Worm (Caenorhabditis elegans) whole organism, L1 larva: ENCODE data around the gene W01B6.6.

ENCODE experiments used
- C04F5.9 ChIP-seq: sonication (generic microtip); optimal IDR thresholded peaks from 2 replicates; lab custom pipeline; 2016; ENCODE audit warnings: missing genetic modification characterization, missing compliant biosample characterization
- C16A3.4 ChIP-seq: fragments of 150-350 bp; optimal IDR thresholded peaks from 2 replicates; lab custom pipeline; 2014; ENCODE audit warnings: missing biosample characterization, missing genetic modification characterization
- F16B12.6 ChIP-seq: fragments of 150-350 bp; optimal IDR thresholded peaks from 2 replicates; lab custom pipeline; 2014; ENCODE audit warnings: missing biosample characterization, missing genetic modification characterization
- aha-1 ChIP-seq: fragments of 150-350 bp; optimal IDR thresholded peaks from 2 replicates; lab custom pipeline; 2014; ENCODE audit warnings: missing biosample characterization, missing genetic modification characterization
- ama-1 ChIP-seq: fragments of 150-350 bp; optimal IDR thresholded peaks from 2 replicates; lab custom pipeline; 2014
- blmp-1 ChIP-seq: fragments of 150-350 bp; optimal IDR thresholded peaks from 2 replicates; lab custom pipeline; 2014; ENCODE audit warnings: missing biosample characterization, missing genetic modification characterization
- ceh-8 ChIP-seq: fragments of 200-800 bp; sonication (Bioruptor generic); optimal IDR thresholded peaks from 2 replicates; lab custom pipeline; 2018; ENCODE audit warnings: mild to moderate bottlenecking, missing genetic modification characterization, moderate library complexity, missing compliant biosample characterization
- ceh-82 ChIP-seq, 3 experiments: fragments of 150-350 bp in 1 of 3; sonication (generic microtip) in 2 of 3; optimal IDR thresholded peaks; 2 replicates each; lab custom pipeline; 2014 to 2017; ENCODE audit warnings: missing biosample characterization in 3 of 3, missing genetic modification characterization in 3 of 3
- ceh-88 ChIP-seq: fragments of 200-800 bp; sonication (Bioruptor generic); IDR thresholded peaks from 2 replicates; pipeline ENCODE4 v1.3.6; 2022; ENCODE audit warnings: missing genetic modification characterization, missing compliant biosample characterization
- ceh-90 ChIP-seq: sonication (generic microtip); optimal IDR thresholded peaks from 2 replicates; lab custom pipeline; 2016; ENCODE audit warnings: missing genetic modification characterization, missing compliant biosample characterization
- efl-1 ChIP-seq, 4 experiments: fragments of 150-350 bp; optimal IDR thresholded peaks in 3 of 4; peaks in 1 of 4; 1 replicate in 1 of 4; 2 replicates in 3 of 4; lab custom pipeline; 2014; ENCODE audit warnings: missing biosample characterization in 2 of 4, missing genetic modification characterization in 2 of 4, missing genetic modification reagents in 2 of 4
- egl-13 ChIP-seq: sonication (generic microtip); optimal IDR thresholded peaks from 2 replicates; lab custom pipeline; 2016; ENCODE audit warnings: missing genotype, missing genetic modification reagents, missing genetic modification characterization, missing compliant biosample characterization
- elt-3 ChIP-seq, 6 experiments: fragments of 150-350 bp in 1 of 6; sonication (generic microtip); optimal IDR thresholded peaks; 2 replicates each; lab custom pipeline; 2017 to 2018; ENCODE audit warnings: missing biosample characterization in 6 of 6, missing genetic modification characterization in 6 of 6, inconsistent platforms in 1 of 6
- ets-5 ChIP-seq: fragments of 200-800 bp; sonication (Bioruptor generic); IDR thresholded peaks from 2 replicates; pipeline ENCODE4 v1.3.6; 2022; ENCODE audit warnings: missing genetic modification characterization, missing compliant biosample characterization
- fkh-10 ChIP-seq: sonication (generic microtip); optimal IDR thresholded peaks from 2 replicates; lab custom pipeline; 2017; ENCODE audit warnings: missing biosample characterization, missing genetic modification reagents, missing genetic modification characterization
- isw-1 ChIP-seq: fragments of 200-800 bp; sonication (Bioruptor generic); IDR thresholded peaks from 2 replicates; pipeline ENCODE4 v1.3.6; 2022; ENCODE audit warnings: missing genetic modification characterization, missing compliant biosample characterization
- lin-13 ChIP-seq: fragments of 150-350 bp; optimal IDR thresholded peaks from 2 replicates; lab custom pipeline; 2014; ENCODE audit warnings: missing biosample characterization, missing genetic modification reagents, missing genetic modification characterization
- lin-15B ChIP-seq: fragments of 150-350 bp; sonication (generic microtip); optimal IDR thresholded peaks from 3 replicates; lab custom pipeline; 2014; ENCODE audit warnings: missing biosample characterization, missing genetic modification characterization
- lin-39 ChIP-seq: fragments of 150-350 bp; optimal IDR thresholded peaks from 2 replicates; lab custom pipeline; 2014; ENCODE audit warnings: missing biosample characterization, missing genetic modification reagents, missing genetic modification characterization
- nhr-12 ChIP-seq: sonication (generic microtip); optimal IDR thresholded peaks from 2 replicates; lab custom pipeline; 2017; ENCODE audit warnings: missing biosample characterization, missing genetic modification characterization
- nhr-47 ChIP-seq: sonication (generic microtip); optimal IDR thresholded peaks from 2 replicates; lab custom pipeline; 2016; ENCODE audit warnings: mild to moderate bottlenecking, missing genetic modification characterization, moderate library complexity, missing compliant biosample characterization
- nhr-71 ChIP-seq: sonication (generic microtip); optimal IDR thresholded peaks from 2 replicates; lab custom pipeline; 2016; ENCODE audit warnings: mild to moderate bottlenecking, missing genetic modification characterization, moderate library complexity, missing compliant biosample characterization
- nhr-77 ChIP-seq: fragments of 150-350 bp; optimal IDR thresholded peaks from 2 replicates; lab custom pipeline; 2014; ENCODE audit warnings: missing biosample characterization, missing genetic modification characterization
- nhr-84 ChIP-seq: sonication (generic microtip); optimal IDR thresholded peaks from 2 replicates; lab custom pipeline; 2017; ENCODE audit warnings: missing biosample characterization, missing genetic modification characterization
- nhr-90 ChIP-seq: sonication (generic microtip); optimal IDR thresholded peaks from 2 replicates; lab custom pipeline; 2016; ENCODE audit warnings: mild to moderate bottlenecking, missing genetic modification characterization, missing compliant biosample characterization; ENCODE audit not compliant: poor library complexity
- pax-3 ChIP-seq: fragments of 200-800 bp; sonication (Bioruptor generic); optimal IDR thresholded peaks from 2 replicates; lab custom pipeline; 2018; ENCODE audit warnings: mild to moderate bottlenecking, missing genetic modification characterization, moderate library complexity, missing compliant biosample characterization
- snpc-4 ChIP-seq: fragments of 150-350 bp; optimal IDR thresholded peaks from 2 replicates; lab custom pipeline; 2014; ENCODE audit warnings: missing biosample characterization, missing genetic modification characterization
- snu-23 ChIP-seq: sonication (generic microtip); optimal IDR thresholded peaks from 2 replicates; lab custom pipeline; 2016; ENCODE audit warnings: missing genetic modification characterization, missing compliant biosample characterization
- sup-37 ChIP-seq: fragments of 200-800 bp; sonication (Bioruptor generic); optimal IDR thresholded peaks from 2 replicates; lab custom pipeline; 2018; ENCODE audit warnings: mild to moderate bottlenecking, missing genetic modification characterization, missing compliant biosample characterization
- unc-130 ChIP-seq: fragments of 150-350 bp; optimal IDR thresholded peaks from 2 replicates; lab custom pipeline; 2017; ENCODE audit warnings: missing biosample characterization, missing genetic modification characterization, inconsistent platforms
- unc-30 ChIP-seq: sonication (generic microtip); optimal IDR thresholded peaks from 2 replicates; lab custom pipeline; 2017; ENCODE audit warnings: missing biosample characterization, missing genetic modification characterization
- unc-86 ChIP-seq: sonication (generic microtip); optimal IDR thresholded peaks from 2 replicates; lab custom pipeline; 2016; ENCODE audit warnings: missing genetic modification characterization, missing compliant biosample characterization
- unc-98 ChIP-seq: fragments of 200-800 bp; sonication (Bioruptor generic); IDR thresholded peaks from 2 replicates; pipeline ENCODE4 v1.3.6; 2022; ENCODE audit warnings: missing genetic modification characterization, missing compliant biosample characterization
- zag-1 ChIP-seq: fragments of 150-350 bp; optimal IDR thresholded peaks from 2 replicates; lab custom pipeline; 2014; ENCODE audit warnings: missing biosample characterization, missing genetic modification characterization
- zip-4 ChIP-seq: fragments of 200-800 bp; sonication (Bioruptor generic); optimal IDR thresholded peaks from 2 replicates; lab custom pipeline; 2018; ENCODE audit warnings: mild to moderate bottlenecking, missing genetic modification characterization, moderate library complexity, missing compliant biosample characterization
- ztf-11 ChIP-seq, 2 experiments: sonication (generic microtip); optimal IDR thresholded peaks; 2 replicates each; lab custom pipeline; 2016 to 2017; ENCODE audit warnings: missing genetic modification characterization in 2 of 2, missing biosample characterization in 1 of 2, missing compliant biosample characterization in 1 of 2
- ztf-4 ChIP-seq: fragments of 150-350 bp; optimal IDR thresholded peaks from 2 replicates; lab custom pipeline; 2014; ENCODE audit warnings: missing biosample characterization, missing genetic modification characterization

W01B6.6 gene

DNA sequence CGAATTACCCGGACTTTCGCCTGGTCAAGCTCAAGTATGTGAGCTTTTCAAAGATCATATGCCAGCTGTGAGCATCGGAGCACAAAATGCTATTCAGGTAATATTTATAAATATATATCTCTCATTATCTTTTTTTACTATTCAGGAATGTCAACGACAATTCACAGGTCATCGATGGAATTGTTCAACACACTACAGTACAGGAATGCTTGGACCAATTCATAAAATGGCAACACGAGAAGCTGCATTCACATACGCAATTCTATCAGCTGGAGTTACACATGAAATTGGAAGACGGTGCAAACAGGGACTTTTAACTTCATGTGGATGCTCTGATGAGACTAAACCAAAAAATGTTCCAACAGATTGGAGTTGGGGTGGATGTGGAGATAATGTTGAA is 12.7 kb upstream of the W01B6.6 start (continued):
- TF ChIP-seq nhr-84 (tag; lab: Kevin White, UChicago) (no peak), ztf-11 (tag; optimal IDR thresholded peaks at IDR 0.05; lab: Kevin White, UChicago) (no peak), nhr-12 (tag; lab: Kevin White, UChicago) (no peak), lin-13 (GFP tag; lab: Kevin White, UChicago) (no peak)
- TF ChIP-seq, all 84 proteins: peak for 0

DNA sequence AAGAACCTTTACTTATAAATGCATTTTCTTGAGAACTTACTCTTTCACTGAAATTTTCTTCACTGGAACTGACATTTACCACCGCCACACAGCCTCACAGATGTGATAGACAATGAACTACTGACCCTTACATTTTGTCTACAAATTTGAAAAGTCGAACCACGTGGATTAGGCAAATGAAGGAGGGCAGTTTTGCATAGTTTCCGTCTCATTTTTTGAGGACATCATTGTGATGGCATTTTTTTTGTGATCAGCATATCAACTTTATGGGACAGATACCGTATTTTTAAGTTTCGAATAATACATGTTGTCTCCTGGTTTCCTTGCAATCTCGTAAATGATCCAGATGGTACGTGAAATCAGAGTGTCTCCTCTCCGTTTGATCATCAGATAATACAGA is 8.4 kb upstream of the W01B6.6 start, which contains the start of gene W01B6.3:
Gene W01B6.3, minus strand, starts transcription at position 101 of the 400 bp plus-strand sequence.
- no peak for TF ChIP-seq ztf-4
- TF ChIP-seq fkh-10: no peak
- TF ChIP-seq zip-4: no peak
- TF ChIP-seq ceh-8 (GFP tag; lab: Kevin White, UChicago): no peak
- TF ChIP-seq lin-13 (GFP tag; lab: Kevin White, UChicago): no peak
- no peak for TF ChIP-seq egl-13 (tag; lab: Kevin White, UChicago)
- no peak for TF ChIP-seq nhr-90 (tag; lab: Kevin White, UChicago)
- TF ChIP-seq unc-30 (tag; lab: Kevin White, UChicago): no peak
- no peak for TF ChIP-seq snu-23 (GFP tag; lab: Kevin White, UChicago)
- no peak for TF ChIP-seq pax-3 (tag; lab: Kevin White, UChicago)
- no peak for TF ChIP-seq ceh-88 (GFP tag; lab: Robert Waterston, UW)
- no peak for TF ChIP-seq ztf-11 (tag; optimal IDR thresholded peaks at IDR 0.05; lab: Kevin White, UChicago)
- no peak for TF ChIP-seq elt-3 (tag; optimal IDR thresholded peaks at IDR 0.05; lab: Kevin White, UChicago)
- TF ChIP-seq nhr-47: no peak
- TF ChIP-seq nhr-71 (tag; lab: Kevin White, UChicago): no peak
- TF ChIP-seq efl-1 (optimal IDR thresholded peaks at IDR 0.05; lab: Kevin White, UChicago): no peak
- no peak for TF ChIP-seq efl-1 (GFP tag; optimal IDR thresholded peaks at IDR 0.05 in 1 of 2; lab: Kevin White, UChicago)
- no peak for TF ChIP-seq lin-15B (tag; lab: Kevin White, UChicago)

DNA sequence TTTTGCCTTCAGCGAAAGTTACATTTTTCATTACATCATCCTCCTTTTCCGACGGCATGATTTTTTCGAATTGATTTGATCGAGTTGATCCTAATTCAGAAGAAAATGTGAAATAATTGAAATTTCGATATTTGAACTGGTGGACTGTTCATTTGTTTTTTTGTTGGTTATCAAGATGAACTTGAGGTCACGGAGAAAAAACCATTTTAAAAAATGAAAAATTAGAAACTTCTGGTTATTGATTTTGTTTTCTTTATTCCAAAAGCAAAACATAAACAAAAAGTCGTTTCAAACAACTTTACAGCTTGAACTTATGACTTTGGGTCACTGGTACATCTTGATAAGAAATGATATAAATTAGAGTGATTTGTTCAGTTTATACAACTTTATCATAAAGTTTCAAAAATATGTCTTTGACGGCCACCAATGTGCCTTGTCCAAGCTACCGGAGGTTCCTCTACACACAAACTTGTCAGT is 5.8 kb upstream of the W01B6.6 start, which contains the start of the genes ttbk-4 and W01B6.4:
Gene ttbk-4, minus strand, starts transcription at position 101 of the 477 bp plus-strand sequence.
Gene W01B6.4, plus strand, starts transcription at position 427 of the 477 bp plus-strand sequence.
- TF ChIP-seq egl-13 (tag; lab: Kevin White, UChicago) (no peak), C16A3.4 (tag; lab: Kevin White, UChicago) (no peak), blmp-1 (tag; lab: Kevin White, UChicago) (no peak), ets-5 (GFP tag; lab: Robert Waterston, UW) (no peak), fkh-10 (no peak), ceh-82 (tag; optimal IDR thresholded peaks at IDR 0.05; lab: Kevin White, UChicago) (no peak), zag-1 (no peak), lin-15B (tag; lab: Kevin White, UChicago) (no peak)

DNA sequence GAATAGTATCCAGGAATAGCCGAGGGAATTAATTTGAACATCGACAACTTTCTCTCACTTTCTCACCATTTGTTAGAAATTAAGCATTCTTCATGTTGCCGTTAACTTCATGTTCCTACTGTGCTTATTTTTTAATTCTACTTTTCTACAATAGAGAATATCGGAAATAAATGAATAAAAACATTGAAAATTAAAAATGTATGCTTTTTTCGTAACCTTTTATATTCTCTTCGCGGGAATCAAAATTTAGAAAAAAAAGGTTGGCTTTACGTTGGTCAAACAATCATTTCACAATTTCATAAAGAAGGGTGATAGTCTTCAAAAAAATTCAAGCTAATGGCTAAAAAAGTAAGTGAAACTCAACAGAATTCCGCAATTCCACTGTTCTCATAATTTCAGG is 5.0 kb upstream of the W01B6.6 start, which contains the start of gene W01B6.5:
Gene W01B6.5, plus strand, starts transcription at position 301 of the 400 bp plus-strand sequence.
- TF ChIP-seq efl-1 (optimal IDR thresholded peaks at IDR 0.05; lab: Kevin White, UChicago) (no peak), efl-1 (GFP tag; optimal IDR thresholded peaks at IDR 0.05 in 1 of 2; lab: Kevin White, UChicago) (peak in 1 of 2 experiments; percentile 40), unc-130 (tag; lab: Kevin White, UChicago) (no peak)

DNA sequence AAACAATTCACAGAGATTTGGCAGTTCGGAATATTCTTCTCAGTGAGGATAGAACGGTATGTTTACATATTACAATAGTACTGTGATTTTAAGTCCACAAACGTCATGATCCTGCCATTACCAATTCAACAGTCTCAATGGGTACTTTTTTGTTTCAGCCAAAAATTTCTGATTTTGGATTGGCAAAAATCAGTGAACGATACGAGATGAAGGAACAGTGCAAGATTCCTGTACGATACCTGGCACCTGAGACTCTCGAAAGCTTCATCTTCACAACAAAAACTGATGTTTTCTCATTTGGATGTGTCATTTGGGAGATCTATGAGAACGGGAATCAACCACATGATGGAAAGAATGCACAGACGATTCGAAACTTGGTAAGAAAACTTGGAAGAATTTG is 2.9 kb upstream of the W01B6.6 start:
- no peak for TF ChIP-seq unc-30 (tag; lab: Kevin White, UChicago)
- no peak for TF ChIP-seq ztf-11 (tag; optimal IDR thresholded peaks at IDR 0.05; lab: Kevin White, UChicago)
- TF ChIP-seq aha-1 (tag; lab: Kevin White, UChicago): no peak
- TF ChIP-seq C04F5.9 (tag; lab: Kevin White, UChicago): no peak
- TF ChIP-seq nhr-47: no peak
- TF ChIP-seq isw-1 (GFP tag; lab: Robert Waterston, UW): no peak
- no peak for TF ChIP-seq unc-98 (GFP tag; lab: Robert Waterston, UW)
- TF ChIP-seq nhr-77: no peak
- TF ChIP-seq F16B12.6: no peak
- TF ChIP-seq ama-1 (lab: Kevin White, UChicago): no peak
- no peak for TF ChIP-seq pax-3 (tag; lab: Kevin White, UChicago)
- no peak for TF ChIP-seq unc-86 (tag; lab: Kevin White, UChicago)
- no peak for TF ChIP-seq snpc-4
- no peak for TF ChIP-seq ceh-90 (tag; lab: Kevin White, UChicago)
- no peak for TF ChIP-seq nhr-84 (tag; lab: Kevin White, UChicago)
- no peak for TF ChIP-seq lin-39 (tag; lab: Kevin White, UChicago)
- TF ChIP-seq sup-37 (GFP tag; lab: Kevin White, UChicago): no peak
- TF ChIP-seq, all 84 proteins: peak for 0
